Fruit fly (Drosophila melanogaster) whole organism, embryonic: ENCODE data around the gene dmrt93B.

Source experiments
- Awh ChIP-seq: fragments of 200-800 bp; sonication (Bioruptor generic); IDR thresholded peaks from 2 replicates; pipeline ENCODE4, ENCODE4 v1.3.6; 2022; ENCODE audit warnings: missing biosample characterization, missing genetic modification characterization
- BtbVII ChIP-seq: fragments of 200-800 bp; sonication (Bioruptor generic); optimal IDR thresholded peaks from 3 replicates; lab custom pipeline; 2017; ENCODE audit warnings: missing biosample characterization, mild to moderate bottlenecking, missing genetic modification characterization
- CG10267 ChIP-seq: fragments of 200-800 bp; sonication (Bioruptor generic); optimal IDR thresholded peaks from 2 replicates; lab custom pipeline; 2018; ENCODE audit warnings: missing biosample characterization, mild to moderate bottlenecking, missing genetic modification characterization, moderate library complexity
- CG1233 ChIP-seq: fragments of 200-800 bp; sonication (Bioruptor generic); optimal IDR thresholded peaks from 4 replicates; lab custom pipeline; 2018; ENCODE audit warnings: missing biosample characterization, mild to moderate bottlenecking, missing genetic modification characterization
- CG12744 ChIP-seq: fragments of 200-800 bp; sonication (Bioruptor generic); optimal IDR thresholded peaks from 2 replicates; lab custom pipeline; 2016; ENCODE audit warnings: missing biosample characterization, missing genetic modification characterization
- CG16779 ChIP-seq: fragments of 200-800 bp; sonication (Bioruptor generic); IDR thresholded peaks from 2 replicates; pipeline ENCODE4 v1.3.6; 2022; ENCODE audit warnings: missing biosample characterization, missing genetic modification characterization
- CG16813 ChIP-seq: fragments of 200-800 bp; sonication (Bioruptor generic); IDR thresholded peaks from 3 replicates; pipeline ENCODE4 v1.3.6; 2022; ENCODE audit warnings: missing biosample characterization, missing genetic modification characterization; ENCODE audit not compliant: partially characterized antibody
- CG16863 ChIP-seq: fragments of 200-800 bp; sonication (Bioruptor generic); optimal IDR thresholded peaks from 3 replicates; lab custom pipeline; 2016; ENCODE audit warnings: missing biosample characterization, missing genetic modification characterization
- CG1792 ChIP-seq: fragments of 200-800 bp; sonication (Bioruptor generic); optimal IDR thresholded peaks from 2 replicates; lab custom pipeline; 2016; ENCODE audit warnings: missing biosample characterization, missing genetic modification characterization
- CG18011 ChIP-seq: fragments of 200-800 bp; sonication (Bioruptor generic); optimal IDR thresholded peaks from 2 replicates; lab custom pipeline; 2017; ENCODE audit warnings: missing biosample characterization, missing genetic modification characterization, mild to moderate bottlenecking, moderate library complexity, missing genotype
- CG34422 ChIP-seq: fragments of 200-800 bp; sonication (Bioruptor generic); IDR thresholded peaks from 3 replicates; pipeline ENCODE4 v1.3.6; 2022; ENCODE audit warnings: missing biosample characterization, missing genetic modification characterization
- CG4360 ChIP-seq: fragments of 200-800 bp; sonication (Bioruptor generic); IDR thresholded peaks from 2 replicates; pipeline ENCODE4 v1.3.6; 2022; ENCODE audit warnings: missing biosample characterization, missing genetic modification characterization
- CG43689 ChIP-seq: fragments of 200-800 bp; sonication (Bioruptor generic); IDR thresholded peaks from 2 replicates; pipeline ENCODE4 v1.3.6; 2022; ENCODE audit warnings: missing biosample characterization, missing genetic modification characterization
- CG6683 ChIP-seq: fragments of 200-800 bp; sonication (Bioruptor generic); optimal IDR thresholded peaks from 2 replicates; lab custom pipeline; 2017; ENCODE audit warnings: missing biosample characterization, mild to moderate bottlenecking, missing genetic modification characterization, missing genetic modification reagents
- CG6854 ChIP-seq: fragments of 200-800 bp; sonication (Bioruptor generic); optimal IDR thresholded peaks from 3 replicates; lab custom pipeline; 2017; ENCODE audit warnings: missing biosample characterization, mild to moderate bottlenecking, missing genetic modification characterization
- CG7271 ChIP-seq: fragments of 200-800 bp; sonication (Bioruptor generic); optimal IDR thresholded peaks from 2 replicates; lab custom pipeline; 2018; ENCODE audit warnings: missing biosample characterization, mild to moderate bottlenecking, missing genetic modification characterization, moderate library complexity
- CG7556 ChIP-seq: fragments of 200-800 bp; sonication (Bioruptor generic); optimal IDR thresholded peaks from 2 replicates; lab custom pipeline; 2017; ENCODE audit warnings: missing biosample characterization, mild to moderate bottlenecking, missing genetic modification characterization
- CG8478 ChIP-seq: fragments of >200 bp; optimal IDR thresholded peaks from 2 replicates; lab custom pipeline; 2018
- Chrac-16 ChIP-seq: fragments of 200-800 bp; sonication (Bioruptor generic); optimal IDR thresholded peaks from 3 replicates; lab custom pipeline; 2016; ENCODE audit warnings: missing biosample characterization, missing genetic modification characterization
- D19A ChIP-seq: fragments of 200-800 bp; optimal IDR thresholded peaks from 3 replicates; lab custom pipeline; 2019; ENCODE audit warnings: missing biosample characterization, mild to moderate bottlenecking, missing genetic modification characterization, moderate library complexity
- D19B ChIP-seq: fragments of 200-800 bp; sonication (Bioruptor generic); optimal IDR thresholded peaks from 2 replicates; lab custom pipeline; 2017; ENCODE audit warnings: missing biosample characterization, mild to moderate bottlenecking, missing genetic modification characterization
- Elba2 ChIP-seq: fragments of 200-800 bp; sonication (Bioruptor generic); optimal IDR thresholded peaks from 3 replicates; lab custom pipeline; 2016; ENCODE audit warnings: missing biosample characterization, missing genetic modification characterization
- Fer3 ChIP-seq: fragments of 200-800 bp; sonication (Bioruptor generic); optimal IDR thresholded peaks from 2 replicates; lab custom pipeline; 2018; ENCODE audit warnings: missing biosample characterization, mild to moderate bottlenecking, missing genetic modification characterization, moderate library complexity
- HHEX ChIP-seq: fragments of 200-800 bp; sonication (Bioruptor generic); optimal IDR thresholded peaks from 3 replicates; lab custom pipeline; 2017; ENCODE audit warnings: missing biosample characterization, mild to moderate bottlenecking, missing genetic modification characterization, missing genetic modification reagents
- Hmx ChIP-seq: fragments of 200-800 bp; sonication (Bioruptor generic); optimal IDR thresholded peaks from 2 replicates; lab custom pipeline; 2016; ENCODE audit warnings: missing biosample characterization, missing genetic modification characterization
- Hsf ChIP-seq: fragments of 200-800 bp; sonication (Bioruptor generic); optimal IDR thresholded peaks from 3 replicates; lab custom pipeline; 2016; ENCODE audit warnings: missing biosample characterization, missing genetic modification characterization
- Max ChIP-seq: fragments of 200-800 bp; sonication (Bioruptor generic); optimal IDR thresholded peaks from 2 replicates; lab custom pipeline; 2016; ENCODE audit warnings: missing biosample characterization, mild to moderate bottlenecking, missing genetic modification characterization
- Meics ChIP-seq: fragments of 200-800 bp; sonication (Bioruptor generic); optimal IDR thresholded peaks from 2 replicates; lab custom pipeline; 2017; ENCODE audit warnings: missing biosample characterization, mild to moderate bottlenecking, missing genetic modification characterization
- Mrtf ChIP-seq: fragments of 200-800 bp; sonication (Bioruptor generic); IDR thresholded peaks from 3 replicates; pipeline ENCODE4 v1.3.6; 2022; ENCODE audit warnings: missing biosample characterization, missing genetic modification characterization
- Pdp1 ChIP-seq, 2 experiments: fragments of 200-800 bp; sonication (Bioruptor generic); optimal IDR thresholded peaks; 3 replicates each; lab custom pipeline; 2016; ENCODE audit warnings: missing biosample characterization in 2 of 2, missing genetic modification characterization in 2 of 2, mild to moderate bottlenecking in 1 of 2, moderate library complexity in 1 of 2
- Poxn ChIP-seq: fragments of 200-800 bp; sonication (Bioruptor generic); IDR thresholded peaks from 2 replicates; pipeline ENCODE4 v1.3.6; 2022; ENCODE audit warnings: missing biosample characterization, missing genetic modification characterization
- Ravus ChIP-seq: fragments of 200-800 bp; sonication (Bioruptor generic); IDR thresholded peaks from 2 replicates; pipeline ENCODE4 v1.3.6; 2022; ENCODE audit warnings: missing biosample characterization, missing genetic modification characterization
- Rfx ChIP-seq: fragments of 200-800 bp; sonication (Bioruptor generic); IDR thresholded peaks from 2 replicates; pipeline ENCODE4 v1.3.6; 2022; ENCODE audit warnings: missing biosample characterization, missing genetic modification characterization
- Vsx1 ChIP-seq: fragments of 200-800 bp; sonication (Bioruptor generic); optimal IDR thresholded peaks from 2 replicates; lab custom pipeline; 2017; ENCODE audit warnings: missing biosample characterization, mild to moderate bottlenecking, missing genetic modification characterization, missing genetic modification reagents
- bcd ChIP-seq: fragments of 200-800 bp; sonication (Bioruptor generic); optimal IDR thresholded peaks from 2 replicates; lab custom pipeline; 2017; ENCODE audit warnings: missing biosample characterization, mild to moderate bottlenecking, missing genetic modification characterization
- chinmo ChIP-seq: fragments of 200-800 bp; sonication (Bioruptor generic); IDR thresholded peaks from 4 replicates; pipeline ENCODE4 v1.3.6; 2022; ENCODE audit warnings: missing biosample characterization, missing genetic modification characterization; ENCODE audit not compliant: partially characterized antibody
- eve ChIP-seq, 2 experiments: fragments of >200 bp; optimal IDR thresholded peaks; 2 replicates each; lab custom pipeline; 2017; ENCODE audit warnings: missing biosample characterization in 2 of 2, missing genetic modification characterization in 2 of 2
- exex ChIP-seq: fragments of 200-800 bp; sonication (Bioruptor generic); optimal IDR thresholded peaks from 4 replicates; lab custom pipeline; 2018; ENCODE audit warnings: missing biosample characterization, mild to moderate bottlenecking, missing genetic modification characterization, moderate library complexity
- grn ChIP-seq: fragments of 200-800 bp; sonication (Bioruptor generic); optimal IDR thresholded peaks from 3 replicates; lab custom pipeline; 2017; ENCODE audit warnings: missing biosample characterization, missing genetic modification characterization
- lbe ChIP-seq: fragments of 200-800 bp; sonication (Bioruptor generic); optimal IDR thresholded peaks from 2 replicates; lab custom pipeline; 2016; ENCODE audit warnings: missing biosample characterization, mild to moderate bottlenecking, missing genetic modification characterization
- sens ChIP-seq: fragments of 200-800 bp; sonication (Bioruptor generic); peaks from one replicate; lab custom pipeline; 2016; ENCODE audit warnings: missing biosample characterization, missing genetic modification characterization
- sisA ChIP-seq: fragments of 200-800 bp; sonication (Bioruptor generic); IDR thresholded peaks from 2 replicates; pipeline ENCODE4 v1.3.6; 2022; ENCODE audit warnings: missing biosample characterization, missing genetic modification characterization
- stc ChIP-seq: fragments of 200-800 bp; sonication (Bioruptor generic); IDR thresholded peaks from 2 replicates; pipeline ENCODE4 v1.3.6; 2022; ENCODE audit warnings: missing biosample characterization, missing genetic modification characterization
- sug ChIP-seq: fragments of 200-800 bp; optimal IDR thresholded peaks from 2 replicates; lab custom pipeline; 2019; ENCODE audit warnings: missing biosample characterization, mild to moderate bottlenecking, missing genetic modification characterization, moderate library complexity
- tap ChIP-seq: fragments of 200-800 bp; optimal IDR thresholded peaks from 3 replicates; lab custom pipeline; 2019; ENCODE audit warnings: missing biosample characterization, mild to moderate bottlenecking, missing genetic modification characterization, moderate library complexity
- tio ChIP-seq: fragments of 200-800 bp; sonication (Bioruptor generic); optimal IDR thresholded peaks from 2 replicates; lab custom pipeline; 2017; ENCODE audit warnings: missing biosample characterization, missing genetic modification characterization, inconsistent platforms
- trem ChIP-seq: fragments of 200-800 bp; optimal IDR thresholded peaks from 3 replicates; lab custom pipeline; 2019; ENCODE audit warnings: missing biosample characterization, mild to moderate bottlenecking, missing genetic modification characterization, moderate library complexity
- yki ChIP-seq: fragments of >200 bp; optimal IDR thresholded peaks from 3 replicates; lab custom pipeline; 2018
- zen2 ChIP-seq: fragments of 200-800 bp; sonication (Bioruptor generic); IDR thresholded peaks from 3 replicates; pipeline ENCODE4 v1.3.6; 2022; ENCODE audit warnings: missing biosample characterization, missing genetic modification characterization; ENCODE audit not compliant: partially characterized antibody

dmrt93B gene

DNA sequence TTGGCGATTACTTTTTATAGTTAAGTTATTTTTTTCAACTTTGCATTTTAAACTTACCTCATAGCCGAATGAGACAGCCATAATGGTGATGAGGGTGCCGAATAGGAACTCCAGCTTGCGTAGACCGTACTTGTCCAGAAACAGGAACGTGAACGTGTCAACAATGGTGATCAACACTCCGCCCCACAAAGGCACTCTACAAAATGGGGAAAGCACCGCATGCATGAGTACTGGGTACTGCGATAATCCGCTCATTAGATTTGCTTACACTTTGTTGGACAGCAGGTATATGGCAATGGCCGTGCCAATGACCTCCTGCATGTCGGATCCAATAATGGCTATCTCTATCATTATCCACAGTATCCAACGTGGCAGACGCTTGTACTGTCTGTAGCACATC is 16.3 kb upstream of the dmrt93B start:
- no peak for TF ChIP-seq D19B
- no peak for TF ChIP-seq Ravus (GFP tag; lab: Robert Waterston, UW)
- no peak for TF ChIP-seq CG43689 (GFP tag; lab: Robert Waterston, UW)
- TF ChIP-seq D19A (tag; lab: Kevin White, UChicago): no peak
- TF ChIP-seq CG16779 (GFP tag; lab: Robert Waterston, UW): no peak
- no peak for TF ChIP-seq Fer3
- no peak for TF ChIP-seq HHEX (GFP tag; lab: Kevin White, UChicago)
- no peak for TF ChIP-seq Vsx1 (GFP tag; lab: Kevin White, UChicago)
- no peak for TF ChIP-seq tio (GFP tag; lab: Kevin White, UChicago)
- TF ChIP-seq chinmo (GFP tag; lab: Robert Waterston, UW): no peak
- TF ChIP-seq CG34422 (GFP tag; lab: Robert Waterston, UW): no peak
- TF ChIP-seq sisA (GFP tag; lab: Robert Waterston, UW): no peak
- TF ChIP-seq tap (tag; lab: Kevin White, UChicago): no peak
- TF ChIP-seq CG18011: no peak
- no peak for TF ChIP-seq CG6683
- TF ChIP-seq Awh (GFP tag; lab: Robert Waterston, UW): no peak
- TF ChIP-seq CG8478: no peak

DNA sequence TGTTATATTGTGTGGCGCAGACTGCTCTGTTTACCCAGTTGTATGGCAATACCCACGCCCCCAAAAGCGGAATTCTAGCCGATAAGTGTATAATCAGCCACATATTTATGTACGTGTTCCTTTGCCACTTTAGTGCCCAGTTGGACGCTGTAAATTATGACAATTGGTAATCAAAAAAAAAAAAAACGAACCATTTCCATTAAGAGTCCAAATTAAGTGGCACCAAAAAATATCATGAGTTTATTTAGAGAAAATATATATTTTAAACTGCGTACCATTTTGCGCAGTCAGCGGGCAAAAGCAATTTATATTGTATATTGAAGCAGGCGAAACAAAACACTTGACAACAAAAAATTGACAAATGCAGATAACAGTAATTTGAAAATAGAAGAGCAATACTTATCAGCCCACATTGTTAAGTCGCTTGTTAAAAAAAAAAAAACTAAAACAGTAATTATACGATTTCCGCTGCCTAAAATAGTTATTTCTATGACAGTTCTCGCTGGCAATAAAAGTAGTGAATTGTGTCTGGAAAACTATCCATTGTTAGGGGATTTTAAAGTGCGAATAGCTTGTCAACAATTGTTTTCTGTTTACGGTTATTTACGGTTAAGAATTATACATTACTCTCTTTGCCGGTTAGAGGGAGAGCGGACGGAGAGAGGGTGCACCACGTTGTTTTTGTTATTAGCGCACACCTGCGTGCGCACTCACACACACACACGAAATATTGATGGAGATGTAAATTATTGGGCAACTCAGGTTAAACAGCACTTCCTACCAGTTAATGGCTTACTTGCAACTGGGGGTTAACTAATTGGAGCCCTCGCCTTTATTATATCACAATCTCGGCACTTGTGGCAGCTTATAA is 14.1 kb upstream of the dmrt93B start:
- TF ChIP-seq CG1792 (no peak), trem (tag; lab: Kevin White, UChicago) (no peak), CG12744 (GFP tag; lab: Kevin White, UChicago) (no peak), eve (GFP tag; optimal IDR thresholded peaks at IDR 0.05; lab: Kevin White, UChicago) (peak in 1 of 2 experiments; percentile 69), sug (tag; lab: Kevin White, UChicago) (peak; percentile 6), grn (GFP tag; lab: Kevin White, UChicago) (no peak), D19A (tag; lab: Kevin White, UChicago) (peak; percentile 42), Hmx (GFP tag; lab: Kevin White, UChicago) (no peak), Mrtf (no peak), CG16813 (GFP tag; lab: Robert Waterston, UW) (no peak), Pdp1 (GFP tag; optimal IDR thresholded peaks at IDR 0.05; lab: Kevin White, UChicago) (peak in 1 of 2 experiments; percentile 56), lbe (peak; percentile 41), sens (GFP tag; lab: Kevin White, UChicago) (peak; percentile 61), Chrac-16 (no peak), CG7271 (no peak), Poxn (GFP tag; lab: Robert Waterston, UW) (no peak), CG1233 (peak; percentile 1), exex (peak; percentile 73), CG16863 (no peak), BtbVII (GFP tag; lab: Kevin White, UChicago) (peak; percentile 23), stc (GFP tag; lab: Robert Waterston, UW) (no peak), Hsf (no peak), CG4360 (peak; percentile 74), zen2 (GFP tag; lab: Robert Waterston, UW) (no peak), CG10267 (tag; lab: Kevin White, UChicago) (no peak), Elba2 (GFP tag; lab: Kevin White, UChicago) (peak; percentile 62), Max (GFP tag; lab: Kevin White, UChicago) (peak; percentile 31), yki (lab: Kevin White, UChicago) (no peak), CG7556 (GFP tag; lab: Kevin White, UChicago) (no peak), Meics (GFP tag; lab: Kevin White, UChicago) (no peak), Rfx (GFP tag; lab: Robert Waterston, UW) (no peak; the same call in 1 of the 2 replicates), CG6854 (no peak), bcd (GFP tag; lab: Kevin White, UChicago) (no peak)
